Worm (Caenorhabditis elegans) whole organism, L3 larva: ENCODE measurements around the gene F47B8.18.
"Not testable (repeated sequence)": the region's sequence is repeated elsewhere in the genome, so short reads cannot be mapped to it uniquely, and the experiment has no call there.

Experiments
- ZK546.5 ChIP-seq: sonication (generic microtip); optimal IDR thresholded peaks from 2 replicates; lab custom pipeline; 2017; ENCODE audit warnings: missing biosample characterization, missing genetic modification characterization
- ceh-82 ChIP-seq: fragments of 150-350 bp; optimal IDR thresholded peaks from 2 replicates; lab custom pipeline; 2014; ENCODE audit warnings: missing biosample characterization, missing genetic modification characterization
- ceh-9 ChIP-seq: sonication (generic microtip); optimal IDR thresholded peaks from 2 replicates; lab custom pipeline; 2018; ENCODE audit warnings: missing biosample characterization, missing genetic modification characterization
- daf-12 ChIP-seq: fragments of 150-350 bp; optimal IDR thresholded peaks from 2 replicates; lab custom pipeline; 2014; ENCODE audit warnings: missing biosample characterization, missing genetic modification reagents, missing genetic modification characterization
- elt-2 ChIP-seq: sonication (generic microtip); optimal IDR thresholded peaks from 2 replicates; lab custom pipeline; 2016; ENCODE audit warnings: missing genetic modification reagents, mild to moderate bottlenecking, missing genetic modification characterization, missing compliant biosample characterization
- fkh-10 ChIP-seq: sonication (generic microtip); optimal IDR thresholded peaks from 2 replicates; lab custom pipeline; 2017; ENCODE audit warnings: missing biosample characterization, missing genetic modification reagents, missing genetic modification characterization
- hmg-11 ChIP-seq: sonication (generic microtip); optimal IDR thresholded peaks from 2 replicates; lab custom pipeline; 2016; ENCODE audit warnings: missing genetic modification characterization, missing compliant biosample characterization
- jun-1 ChIP-seq: fragments of 150-350 bp; optimal IDR thresholded peaks from 2 replicates; lab custom pipeline; 2014; ENCODE audit warnings: missing biosample characterization, missing genetic modification reagents, missing genetic modification characterization
- lin-39 ChIP-seq: fragments of 150-350 bp; optimal IDR thresholded peaks from 2 replicates; lab custom pipeline; 2018; ENCODE audit warnings: missing biosample characterization, missing genetic modification reagents, missing genetic modification characterization
- lsy-12 ChIP-seq: sonication (generic microtip); optimal IDR thresholded peaks from 2 replicates; lab custom pipeline; 2016; ENCODE audit warnings: mild to moderate bottlenecking, missing genetic modification characterization, missing compliant biosample characterization
- nfya-1 ChIP-seq: sonication (generic microtip); optimal IDR thresholded peaks from 2 replicates; lab custom pipeline; 2017; ENCODE audit warnings: missing genetic modification characterization, mild to moderate bottlenecking, missing compliant biosample characterization, antibody characterized with exemption, moderate library complexity; ENCODE audit not compliant: insufficient read depth
- nhr-12 ChIP-seq: fragments of 150-350 bp; optimal IDR thresholded peaks from 2 replicates; lab custom pipeline; 2014; ENCODE audit warnings: missing biosample characterization, missing genetic modification characterization
- nhr-23 ChIP-seq: fragments of 150-350 bp; optimal IDR thresholded peaks from 2 replicates; lab custom pipeline; 2014; ENCODE audit warnings: missing biosample characterization, missing genetic modification reagents, missing genetic modification characterization
- nhr-25 ChIP-seq: sonication (generic microtip); optimal IDR thresholded peaks from 2 replicates; lab custom pipeline; 2017; ENCODE audit warnings: missing biosample characterization, missing genetic modification characterization
- nhr-28 ChIP-seq: fragments of 150-350 bp; optimal IDR thresholded peaks from 2 replicates; lab custom pipeline; 2014; ENCODE audit warnings: missing biosample characterization, missing genetic modification characterization
- nhr-67 ChIP-seq: fragments of 150-350 bp; optimal IDR thresholded peaks from 2 replicates; lab custom pipeline; 2014; ENCODE audit warnings: missing biosample characterization, missing genetic modification characterization
- pha-4 ChIP-seq: fragments of 150-350 bp; optimal IDR thresholded peaks from 2 replicates; lab custom pipeline; 2014; ENCODE audit warnings: missing biosample characterization, missing genetic modification reagents, missing genetic modification characterization
- pqm-1 ChIP-seq: fragments of 150-350 bp; optimal IDR thresholded peaks from 2 replicates; lab custom pipeline; 2017; ENCODE audit warnings: missing biosample characterization, missing genetic modification characterization, inconsistent platforms
- skn-1 ChIP-seq: fragments of 150-350 bp; optimal IDR thresholded peaks from 2 replicates; lab custom pipeline; 2014; ENCODE audit warnings: missing biosample characterization, missing genetic modification characterization
- snpc-4 ChIP-seq: fragments of 150-350 bp; optimal IDR thresholded peaks from 2 replicates; lab custom pipeline; 2014; ENCODE audit warnings: missing biosample characterization, missing genetic modification characterization
- zag-1 ChIP-seq: fragments of 150-350 bp; optimal IDR thresholded peaks from 2 replicates; lab custom pipeline; 2014; ENCODE audit warnings: missing biosample characterization, missing genetic modification characterization
- ztf-11 ChIP-seq: fragments of 150-350 bp; optimal IDR thresholded peaks from 2 replicates; lab custom pipeline; 2014; ENCODE audit warnings: missing biosample characterization, missing genetic modification characterization
- ztf-4 ChIP-seq: fragments of 150-350 bp; optimal IDR thresholded peaks from 2 replicates; lab custom pipeline; 2014; ENCODE audit warnings: missing biosample characterization, missing genetic modification characterization

Gene F47B8.18

DNA sequence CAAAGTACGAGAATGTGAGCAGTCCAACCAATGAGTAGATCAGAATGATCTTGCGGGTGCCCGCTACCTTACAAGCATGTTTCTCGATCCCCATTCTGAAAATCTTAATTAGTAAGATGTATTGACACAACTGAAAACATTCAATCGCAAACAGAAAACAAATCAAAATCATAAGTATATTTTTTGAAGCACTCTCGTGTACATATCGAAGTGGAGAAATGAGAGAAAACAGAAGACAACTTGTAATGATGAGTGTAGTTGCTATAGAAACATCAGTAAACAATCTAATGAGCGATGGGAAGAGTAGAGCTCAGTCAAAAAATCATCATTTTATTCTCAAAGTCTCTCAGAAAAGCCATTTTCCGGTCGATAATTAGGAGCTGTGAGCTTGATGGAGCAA, 12.6 kb downstream of the F47B8.18 start, which contains the start of gene F14D7.8:
Gene F14D7.8, minus strand, starts transcription at position 101 of the 400 bp plus-strand sequence.
- no peak for TF ChIP-seq ztf-4

- TF ChIP-seq pqm-1 (no peak), nhr-12 (tag; lab: Kevin White, UChicago) (no peak)
These were observed 14.1 kb downstream of the F47B8.18 start, which contains the start of gene ddn-3 for ce11 chrV:14311115-14311514. Gene ddn-3, minus strand, starts transcription at chrV:14311215.

ce11 chrV:14309632-14310031, 15.6 kb downstream of the F47B8.18 start, which contains the start of gene F14D7.14:
Gene F14D7.14, plus strand, starts transcription at chrV:14309932.
- TF ChIP-seq pha-4 (tag; lab: Kevin White, UChicago); nfya-1 (tag; lab: Kevin White, UChicago); ceh-82: not testable (repeated sequence)

DNA sequence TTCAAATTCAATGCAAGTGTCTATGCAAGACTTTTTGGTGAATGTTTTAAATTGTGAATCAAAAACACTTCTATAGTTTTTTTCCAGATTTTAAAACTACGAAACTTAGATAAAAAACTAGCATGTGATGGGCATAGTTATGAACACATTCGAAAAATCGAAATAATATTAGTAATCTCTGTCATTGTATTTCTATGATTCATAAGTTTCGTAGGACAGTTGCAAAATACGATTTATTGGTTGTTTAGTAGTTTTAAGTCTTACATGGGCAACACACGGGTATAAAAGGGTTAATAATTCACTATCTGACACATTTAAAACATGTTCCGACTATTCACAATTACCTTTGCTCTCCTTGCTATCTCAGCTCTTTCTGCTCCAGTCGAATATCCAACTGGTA, 17.1 kb downstream of the F47B8.18 start, which contains the start of gene spig-5:
Gene spig-5, plus strand, starts transcription at position 301 of the 400 bp plus-strand sequence.
- not testable (repeated sequence) for TF ChIP-seq nhr-25 (tag; lab: Kevin White, UChicago); jun-1; fkh-10 (GFP tag; lab: Kevin White, UChicago)

ce11 chrV:14306771-14307170, 18.5 kb downstream of the F47B8.18 start, which contains the start of gene spig-4:
Gene spig-4, minus strand, starts transcription at chrV:14306871.
- TF ChIP-seq nfya-1 (tag; lab: Kevin White, UChicago); pqm-1; nhr-28: not testable (repeated sequence)

DNA sequence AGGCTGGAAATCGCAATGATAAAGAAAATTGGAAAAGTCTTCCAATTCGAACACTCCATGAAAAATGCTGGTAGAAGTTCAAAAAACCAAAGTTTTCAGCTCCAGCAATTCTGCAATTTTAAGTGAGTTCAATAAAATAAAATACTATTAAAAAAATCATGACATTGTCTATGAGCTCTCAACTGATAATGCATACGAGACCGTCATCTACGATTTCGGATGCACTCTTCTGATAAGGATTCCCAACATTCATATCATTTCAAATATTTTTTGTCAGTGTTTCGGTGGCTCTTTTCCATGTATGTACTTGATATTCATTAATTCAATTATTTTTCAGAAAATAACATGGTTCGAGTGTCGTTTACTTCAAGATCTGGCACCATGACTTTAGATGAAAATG, 24.2 kb downstream of the F47B8.18 start, which contains the start of gene F14D7.6:
Gene F14D7.6, plus strand, starts transcription at position 338 of the 400 bp plus-strand sequence.
- no peak for TF ChIP-seq pha-4 (tag; lab: Kevin White, UChicago)
- TF ChIP-seq ZK546.5 (tag; lab: Kevin White, UChicago), result no peak
- no peak for TF ChIP-seq zag-1 (tag; lab: Kevin White, UChicago)
- no peak for TF ChIP-seq ztf-11 (tag; lab: Kevin White, UChicago)
- TF ChIP-seq ceh-9 (tag; lab: Kevin White, UChicago), result no peak
- peak; percentile 59 for TF ChIP-seq elt-2 (tag; lab: Kevin White, UChicago)
- no peak for TF ChIP-seq nhr-67 (tag; lab: Kevin White, UChicago)
- TF ChIP-seq skn-1, result no peak
- peak; percentile 33 for TF ChIP-seq pqm-1
- no peak for TF ChIP-seq nhr-25 (tag; lab: Kevin White, UChicago)
- no peak for TF ChIP-seq nhr-23 (tag; lab: Kevin White, UChicago)

DNA sequence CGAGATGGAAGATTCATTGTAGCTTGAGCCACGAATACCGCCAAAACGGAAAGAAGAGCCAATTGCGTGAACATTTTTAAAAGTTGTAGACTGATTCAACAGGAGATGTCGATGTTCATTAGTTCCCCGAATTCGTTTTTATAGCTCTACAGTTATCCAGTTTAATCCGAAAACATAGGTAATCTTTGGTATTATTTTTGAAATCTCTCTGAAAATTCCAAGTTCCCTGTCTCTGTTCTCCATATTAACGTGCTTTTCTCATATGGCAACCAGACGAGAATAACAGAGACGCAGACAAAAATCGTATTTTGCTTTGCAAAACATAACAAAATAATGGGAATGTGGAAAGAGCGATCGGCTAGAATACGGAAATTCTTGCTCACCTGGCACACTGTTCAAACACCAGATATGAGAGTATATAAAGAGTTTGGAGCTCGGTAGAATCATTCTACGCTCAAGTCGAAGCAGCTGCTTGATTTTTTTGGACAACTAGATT, 25.6 kb downstream of the F47B8.18 start, which contains the start of the genes spig-3 and F14D7.12:
Gene spig-3, minus strand, starts transcription at position 101 of the 496 bp plus-strand sequence.
Gene F14D7.12, plus strand, starts transcription at position 446 of the 496 bp plus-strand sequence.
- TF ChIP-seq lsy-12 (tag; lab: Kevin White, UChicago), result no peak

DNA sequence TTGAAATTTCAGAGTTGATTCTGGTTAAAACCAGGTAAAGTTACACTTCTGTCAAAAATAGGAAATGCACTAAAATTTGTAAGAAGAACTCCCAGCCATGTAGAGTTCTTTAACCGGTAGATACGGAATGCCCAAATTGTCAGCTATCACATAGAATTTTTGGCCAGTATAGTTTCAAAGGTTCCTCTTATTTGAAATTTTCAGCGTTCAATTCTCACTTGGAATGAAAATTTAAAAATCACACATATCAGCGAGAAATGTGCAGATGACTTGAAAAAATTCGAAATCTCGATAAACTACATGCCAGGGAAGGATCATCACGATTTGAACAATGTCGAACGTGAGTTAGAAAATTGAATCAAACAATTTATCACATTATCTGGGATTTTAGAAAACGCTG, 28.8 kb downstream of the F47B8.18 start, which contains the start of gene F14D7.3:
Gene F14D7.3, plus strand, starts transcription at position 301 of the 400 bp plus-strand sequence.
- TF ChIP-seq nhr-67 (tag; lab: Kevin White, UChicago) (no peak), hmg-11 (no peak), lin-39 (no peak), daf-12 (tag; lab: Kevin White, UChicago) (no peak)

- TF ChIP-seq snpc-4 (tag; lab: Kevin White, UChicago) (no peak), ztf-4 (no peak)
These were observed 30.9 kb downstream of the F47B8.18 start, which contains the start of gene F14D7.9 for ce11 chrV:14294396-14294795. Gene F14D7.9, plus strand, starts transcription at chrV:14294696.
